Worm (Caenorhabditis elegans) whole organism, early embryonic: Measurements from ENCODE around the gene Y82E9BR.8.

ENCODE experiments used
- ama-1 ChIP-seq: fragments of 150-350 bp; optimal IDR thresholded peaks from 2 replicates; lab custom pipeline; 2014
- flt-1 ChIP-seq: fragments of 200-800 bp; sonication (Bioruptor generic); IDR thresholded peaks from 2 replicates; pipeline ENCODE4 v1.3.6; 2022; ENCODE audit warnings: missing genetic modification characterization, missing compliant biosample characterization
- hmg-4 ChIP-seq: fragments of 200-800 bp; sonication (Bioruptor generic); optimal IDR thresholded peaks from 2 replicates; lab custom pipeline; 2018; ENCODE audit warnings: mild to moderate bottlenecking, missing genetic modification characterization, missing compliant biosample characterization
- sea-1 ChIP-seq: fragments of 200-800 bp; sonication (Bioruptor generic); conservative IDR thresholded peaks from 2 replicates; pipeline ENCODE4 v1.3.6; 2022; ENCODE audit warnings: missing genetic modification characterization, missing compliant biosample characterization
- tbx-37 ChIP-seq: fragments of 200-800 bp; sonication (Bioruptor generic); conservative IDR thresholded peaks from 2 replicates; pipeline ENCODE4 v1.3.6; 2022; ENCODE audit warnings: missing genetic modification reagents, missing genetic modification characterization, missing compliant biosample characterization

DNA sequence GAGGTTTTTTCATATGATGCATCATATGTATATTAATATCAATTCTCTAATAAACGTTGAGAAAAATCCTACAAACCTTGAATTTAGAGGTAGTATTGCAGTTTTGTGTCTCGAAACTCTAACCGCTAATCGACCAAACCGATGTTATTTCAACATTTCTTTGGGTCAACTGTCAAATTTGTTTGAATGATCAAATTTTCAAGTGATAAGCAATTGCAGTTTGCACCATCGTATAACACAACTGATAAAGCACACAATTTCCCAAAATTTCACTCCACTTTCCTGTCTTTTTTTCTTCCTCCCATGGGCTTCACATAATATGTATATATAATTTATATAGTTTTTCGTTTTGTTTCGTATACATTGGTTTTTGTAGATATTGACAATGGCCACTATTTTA is 26.2 kb upstream of the Y82E9BR.8 start, which contains the start of the genes fbxa-138 and Y82E9BR.5:
- TF ChIP-seq hmg-4 (no peak), tbx-37 (GFP tag; lab: Robert Waterston, UW) (no peak), sea-1 (GFP tag; lab: Robert Waterston, UW) (no peak), ama-1 (no peak), flt-1 (no peak)
